Fruit fly (Drosophila melanogaster): ENCODE measurements around the gene Sptz.

dm6 chr3R:11392805-11393204 lies 29.1 kb upstream of the Sptz start:
- TF ChIP-seq CG1620 (GFP tag; optimal IDR thresholded peaks at IDR 0.05), result no peak
- TF ChIP-seq ovo (GFP tag; optimal IDR thresholded peaks at IDR 0.05), result no peak
- TF ChIP-seq CG12768 (GFP tag; optimal IDR thresholded peaks at IDR 0.05), result no peak
